Fruit fly (Drosophila melanogaster) Kc167 (cell line): ENCODE measurements around the gene Actn.

Experiments
- Myc ChIP-seq: fragments of >200 bp; optimal IDR thresholded peaks from 2 replicates; lab custom pipeline; 2017; ENCODE audit warnings: missing external identifiers
- Sin3A ChIP-seq: fragments of >200 bp; optimal IDR thresholded peaks from 2 replicates; lab custom pipeline; 2018; ENCODE audit warnings: missing external identifiers
- h ChIP-seq: fragments of >200 bp; optimal IDR thresholded peaks from 3 replicates; lab custom pipeline; 2018; ENCODE audit warnings: missing external identifiers
- insv ChIP-seq: fragments of >200 bp; optimal IDR thresholded peaks from 3 replicates; lab custom pipeline; 2018; ENCODE audit warnings: missing external identifiers
- psq ChIP-seq: fragments of >200 bp; optimal IDR thresholded peaks from 2 replicates; lab custom pipeline; 2017; ENCODE audit warnings: missing external identifiers
- ttk ChIP-seq: sonication (Bioruptor generic); optimal IDR thresholded peaks from 2 replicates; lab custom pipeline; 2017; ENCODE audit warnings: missing external identifiers

The Actn gene

DNA sequence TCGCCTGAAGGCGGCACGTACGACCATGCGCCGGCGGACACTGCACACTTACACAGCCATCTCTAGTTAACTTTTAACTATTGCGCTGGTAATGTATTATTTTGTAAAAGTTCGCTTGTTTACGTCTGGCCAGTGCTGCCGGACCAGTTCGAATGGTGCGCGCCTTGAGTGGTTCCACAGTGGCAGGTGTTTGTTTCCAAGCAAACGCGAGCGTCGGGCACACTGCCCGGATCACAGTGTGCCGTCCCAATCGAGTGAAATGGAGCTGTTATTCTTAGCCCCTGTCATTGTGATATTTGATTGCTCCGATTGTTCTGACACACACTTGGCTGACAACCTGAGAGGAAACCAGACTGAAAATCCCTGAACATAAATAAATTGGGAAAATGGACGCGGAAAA lies 31.2 kb upstream of the Actn start, which contains the start of gene CG4199:
TSS of gene CG4199 (minus strand) at position 159 of the 400 bp plus-strand sequence.
- no peak for TF ChIP-seq psq (lab: Kevin White, UChicago)
- no peak for TF ChIP-seq Myc (lab: Kevin White, UChicago)
- no peak for TF ChIP-seq h (lab: Kevin White, UChicago)
- no peak for TF ChIP-seq Sin3A
- no peak for TF ChIP-seq ttk
- no peak for TF ChIP-seq insv (lab: Kevin White, UChicago)

DNA sequence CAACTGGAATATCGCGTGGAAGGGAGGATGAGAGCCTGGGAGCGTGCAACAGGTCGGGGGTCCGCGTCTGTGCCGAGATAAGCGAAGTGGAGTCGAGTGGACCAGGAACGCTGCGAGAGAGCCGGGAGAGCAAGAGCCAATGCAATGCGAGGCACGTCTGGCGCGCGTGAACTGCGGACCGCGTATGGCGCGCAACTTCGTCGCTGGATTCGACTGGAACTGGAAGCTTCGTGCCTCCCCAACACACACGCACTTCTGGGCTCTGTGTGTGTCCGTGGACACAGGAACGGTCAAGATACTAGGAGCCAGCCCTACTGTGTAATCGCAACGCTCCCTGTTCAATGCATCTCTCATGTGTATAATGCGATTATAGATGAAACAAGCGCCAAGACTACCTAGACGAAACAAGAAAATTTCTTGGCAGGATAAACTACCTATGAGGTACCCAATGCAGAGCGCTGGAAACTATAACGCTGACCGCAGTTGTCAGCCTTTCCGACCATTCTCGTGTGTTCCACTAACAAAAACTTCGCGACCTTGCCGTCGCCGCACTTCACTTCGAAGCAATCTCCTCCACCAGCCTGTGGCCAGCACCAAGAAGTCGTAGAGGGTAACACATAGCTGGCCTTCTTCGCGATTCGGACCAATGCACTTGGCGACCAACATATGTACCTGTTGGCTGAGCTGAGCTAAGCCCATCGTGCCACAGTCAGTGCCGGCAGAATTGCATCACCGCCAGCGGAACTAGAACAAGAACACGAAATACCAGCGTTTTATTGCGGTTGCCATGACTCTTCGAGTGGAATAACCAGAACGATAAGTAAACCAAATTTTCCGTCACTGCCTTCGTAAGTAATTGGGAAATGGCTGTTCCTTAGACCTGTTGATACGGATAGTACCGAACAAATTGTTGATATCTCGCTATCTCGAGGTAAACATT lies 30.0 kb upstream of the Actn start, which contains the start of gene Rtca:
TSS of gene Rtca (plus strand) at position 536 of the 940 bp plus-strand sequence.
- TF ChIP-seq Sin3A, result no peak
- no peak for TF ChIP-seq ttk
- no peak for TF ChIP-seq Myc (lab: Kevin White, UChicago)
- TF ChIP-seq insv (lab: Kevin White, UChicago), result no peak
- TF ChIP-seq h (lab: Kevin White, UChicago), result no peak
- TF ChIP-seq psq (lab: Kevin White, UChicago), result no peak

DNA sequence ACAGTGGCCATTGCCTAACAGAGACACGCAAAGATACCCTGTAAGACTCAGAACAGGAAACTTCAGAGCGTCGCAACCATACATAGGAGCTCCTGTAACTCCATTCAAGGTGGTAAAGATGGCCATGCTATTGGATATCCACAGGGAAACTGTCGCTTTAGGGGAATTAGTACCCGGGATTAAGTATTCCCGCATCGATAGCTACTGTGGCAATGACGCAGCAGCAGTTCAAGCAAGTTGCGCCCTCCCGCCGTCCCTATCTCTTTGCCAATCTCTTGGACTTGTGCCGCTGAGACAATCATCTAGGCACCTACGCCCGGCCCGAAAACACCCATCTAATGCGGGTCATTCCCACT lies 28.6 kb upstream of the Actn start:
- TF ChIP-seq insv (lab: Kevin White, UChicago) (no peak), psq (lab: Kevin White, UChicago) (no peak), Sin3A (no peak), ttk (no peak), h (lab: Kevin White, UChicago) (no peak), Myc (lab: Kevin White, UChicago) (no peak)

DNA sequence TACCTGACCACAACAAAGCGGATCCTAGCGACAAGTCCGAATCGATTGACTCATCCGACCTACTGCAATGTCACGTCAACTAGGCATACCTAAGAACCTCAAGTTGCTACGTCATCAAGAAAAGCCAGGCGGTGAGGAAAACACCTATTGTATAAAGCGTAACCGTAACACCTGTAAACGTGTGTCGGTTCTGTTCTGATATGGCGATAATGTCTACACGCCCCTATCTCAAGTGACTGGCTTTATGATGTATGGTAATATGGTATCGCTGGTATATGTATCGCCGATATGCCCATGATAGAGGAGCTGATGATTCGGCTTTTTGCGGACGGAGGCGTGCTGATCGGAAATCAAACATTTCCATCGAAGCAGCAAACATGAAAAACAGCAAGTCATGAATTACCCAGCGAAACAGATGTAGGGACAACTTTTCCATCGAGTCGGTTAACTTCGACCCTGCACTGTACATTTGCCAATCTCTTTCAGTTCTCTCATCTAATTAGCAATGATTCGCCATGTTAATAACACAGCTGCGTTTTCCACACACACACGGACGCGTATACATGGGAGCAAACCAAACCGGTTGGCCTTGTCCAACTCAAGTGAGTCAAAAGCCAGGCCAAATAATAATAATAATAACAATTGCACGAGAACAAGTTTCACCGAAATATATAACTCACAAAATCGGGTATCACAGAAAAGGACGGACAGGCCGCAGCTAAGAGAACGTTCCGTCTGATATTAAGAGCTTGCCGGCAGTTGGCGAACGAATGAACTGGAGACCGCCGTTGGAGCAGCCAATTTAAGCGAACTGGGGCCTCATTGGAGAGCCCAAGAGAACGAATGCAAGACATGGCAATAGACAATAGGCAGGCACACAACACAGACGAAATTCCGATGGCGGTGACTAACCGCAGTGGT lies 27.9 kb upstream of the Actn start:
- no peak for TF ChIP-seq ttk
- TF ChIP-seq psq (lab: Kevin White, UChicago), result no peak
- TF ChIP-seq Myc (lab: Kevin White, UChicago), result no peak
- TF ChIP-seq h (lab: Kevin White, UChicago), result no peak
- no peak for TF ChIP-seq insv (lab: Kevin White, UChicago)
- TF ChIP-seq Sin3A, result no peak

DNA sequence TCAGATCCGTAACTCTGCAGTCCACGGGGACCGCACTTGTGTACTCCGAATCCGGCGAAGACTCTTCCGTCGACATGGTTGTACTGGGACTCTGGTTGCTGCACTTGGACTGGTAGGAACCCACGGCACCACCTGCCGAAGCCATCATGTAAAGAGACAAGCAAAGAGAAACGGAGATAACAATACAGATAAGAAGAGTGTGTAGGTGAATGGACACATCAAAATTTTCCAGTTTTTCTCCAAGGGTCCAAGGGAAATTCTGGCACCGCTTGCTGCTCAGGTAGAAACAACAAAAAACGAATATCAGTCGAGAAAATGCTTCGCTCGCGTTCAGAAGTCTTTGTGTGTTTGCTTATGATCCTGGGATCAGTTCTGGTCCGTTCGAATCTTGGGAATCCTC lies 26.2 kb upstream of the Actn start, which contains the start of gene CG4194:
TSS of gene CG4194 (plus strand) at position 301 of the 400 bp plus-strand sequence.
- no peak for TF ChIP-seq Myc (lab: Kevin White, UChicago)

DNA sequence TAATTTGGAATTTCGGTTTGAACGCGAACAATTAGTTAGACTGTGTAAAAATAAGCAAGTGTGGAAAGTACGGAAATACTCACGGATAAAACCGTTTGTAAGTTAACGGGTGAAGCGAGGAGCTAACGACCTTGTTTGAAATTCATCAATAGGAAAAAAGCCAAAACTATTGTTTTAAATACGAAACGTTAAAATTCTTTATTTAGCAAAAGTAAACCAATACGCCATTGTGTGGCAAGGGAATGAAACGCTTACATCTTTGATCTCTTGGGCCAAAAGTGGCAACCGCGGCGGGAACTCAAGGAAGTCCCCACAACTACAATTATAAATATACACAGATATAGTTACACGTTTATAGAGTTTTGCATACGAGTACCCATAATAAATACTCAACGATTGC lies 24.1 kb upstream of the Actn start, which contains the start of gene CG14054:
TSS of gene CG14054 (minus strand) at position 101 of the 400 bp plus-strand sequence.
- TF ChIP-seq insv (lab: Kevin White, UChicago) (no peak), Myc (lab: Kevin White, UChicago) (no peak), psq (lab: Kevin White, UChicago) (no peak)

DNA sequence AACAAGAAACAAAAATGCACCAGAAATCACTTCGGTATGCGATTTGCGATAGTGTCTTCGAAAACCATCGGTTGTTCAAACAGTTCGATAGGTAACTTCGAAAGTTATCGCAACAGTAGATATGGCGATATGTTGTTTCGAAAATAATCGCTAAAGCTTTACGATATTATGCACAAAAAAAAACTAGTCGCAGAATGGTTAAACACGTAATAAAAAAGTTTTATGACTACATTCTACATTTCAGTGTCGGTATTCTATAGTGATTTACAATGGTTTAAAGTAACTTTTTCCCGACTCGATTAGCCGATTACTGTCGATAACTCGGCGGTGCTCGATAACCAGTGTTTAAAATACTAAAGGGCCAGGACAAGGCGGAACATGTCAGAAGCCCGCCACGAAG lies 23.0 kb upstream of the Actn start, which contains the start of gene CG4281:
TSS of gene CG4281 (minus strand) at position 70 of the 400 bp plus-strand sequence.
- no peak for TF ChIP-seq h (lab: Kevin White, UChicago)
- no peak for TF ChIP-seq insv (lab: Kevin White, UChicago)

DNA sequence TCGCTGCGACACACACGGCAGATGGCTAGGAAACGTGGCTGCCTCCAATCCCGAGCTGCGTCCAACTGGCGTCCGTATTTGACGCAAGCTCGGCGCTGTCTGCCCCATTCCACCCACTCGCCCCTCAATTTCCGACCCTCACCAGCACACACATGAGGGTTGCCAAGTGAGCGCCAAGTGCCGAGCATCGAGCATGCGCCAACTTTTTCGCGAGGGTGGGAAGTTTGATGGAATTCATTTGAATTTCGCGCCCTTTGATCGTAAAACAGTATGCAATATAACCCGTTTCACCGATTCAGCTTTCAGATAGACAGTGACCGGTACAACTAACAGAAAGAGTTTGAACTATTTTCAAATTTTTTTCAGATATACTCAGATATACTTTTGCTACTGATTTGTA lies 19.7 kb upstream of the Actn start, which contains the start of gene Sik2:
TSS of gene Sik2 (minus strand) at position 67 of the 400 bp plus-strand sequence.
- no peak for TF ChIP-seq psq (lab: Kevin White, UChicago)
- no peak for TF ChIP-seq Myc (lab: Kevin White, UChicago)
- TF ChIP-seq ttk, result no peak
- no peak for TF ChIP-seq insv (lab: Kevin White, UChicago)
- TF ChIP-seq Sin3A, result no peak
- TF ChIP-seq h (lab: Kevin White, UChicago), result no peak

DNA sequence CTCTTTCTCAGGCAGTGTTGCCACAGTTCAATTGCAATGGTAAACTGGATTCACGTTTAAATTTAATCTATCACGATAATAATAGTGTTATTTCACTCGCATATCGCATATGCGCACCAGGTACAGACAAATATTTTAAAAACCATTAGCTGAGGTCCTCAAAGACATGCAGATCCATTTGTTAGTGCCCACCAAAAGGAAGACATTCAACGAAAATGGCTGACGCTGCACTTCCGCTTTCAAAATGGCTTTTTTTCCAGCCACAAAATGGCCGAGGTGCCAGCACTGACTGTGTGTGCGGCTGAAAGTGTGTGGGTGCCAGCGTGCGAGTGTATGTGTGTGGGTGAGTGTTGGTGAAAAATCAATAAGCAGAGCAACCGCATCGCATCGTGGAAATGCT lies 19.0 kb upstream of the Actn start:
- no peak for TF ChIP-seq h (lab: Kevin White, UChicago)
- TF ChIP-seq Myc (lab: Kevin White, UChicago), result no peak
- no peak for TF ChIP-seq psq (lab: Kevin White, UChicago)
- TF ChIP-seq Sin3A, result no peak
- no peak for TF ChIP-seq ttk
- no peak for TF ChIP-seq insv (lab: Kevin White, UChicago)

DNA sequence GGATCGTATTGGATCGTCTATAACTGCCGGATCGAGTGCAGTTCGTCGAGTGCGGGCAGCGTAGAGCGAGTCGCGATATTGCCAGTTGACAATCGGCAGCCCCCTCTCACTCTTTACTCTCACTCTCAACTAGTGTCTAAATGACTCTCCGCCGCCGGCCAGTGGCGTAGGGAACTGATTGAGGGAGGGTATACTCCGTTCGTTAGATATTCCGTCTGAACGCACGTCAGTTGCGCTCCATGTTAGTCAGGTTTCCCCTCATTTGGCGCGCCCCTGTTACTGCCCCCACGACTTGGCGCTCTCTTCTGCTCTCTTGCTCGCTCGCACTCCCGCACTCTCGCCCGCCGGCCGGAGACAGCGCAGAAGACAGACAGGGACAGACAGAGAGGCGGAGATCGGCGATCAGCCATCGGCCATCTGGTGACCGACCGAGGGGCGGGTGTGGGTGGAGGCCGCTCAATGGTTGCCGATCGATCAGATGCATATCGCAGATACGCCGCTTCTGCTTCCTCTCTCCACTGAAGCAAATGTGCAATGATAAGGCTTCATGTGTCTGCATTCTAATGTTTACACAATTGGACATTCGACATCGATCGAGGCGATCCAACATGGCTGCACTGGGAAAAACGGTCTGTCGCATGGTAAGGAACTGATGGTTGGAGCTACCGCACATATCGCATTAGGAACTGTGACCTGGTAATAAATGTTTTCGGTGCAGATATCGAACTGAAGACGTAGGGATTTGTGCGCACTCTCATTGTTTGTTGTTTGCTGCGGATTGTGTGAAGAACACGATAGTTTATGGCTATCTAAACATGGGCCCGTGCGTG lies 8.2 kb upstream of the Actn start, which contains the start of gene moody:
TSS of gene moody (minus strand) at position 51 of the 830 bp plus-strand sequence.
- TF ChIP-seq psq (lab: Kevin White, UChicago) (no peak), insv (lab: Kevin White, UChicago) (no peak), Myc (lab: Kevin White, UChicago) (no peak), ttk (no peak), Sin3A (no peak), h (lab: Kevin White, UChicago) (no peak)
